Fruit fly (Drosophila melanogaster) whole organism, embryonic: Measurements from ENCODE around the gene CG14406.

Experiments used
- Awh ChIP-seq: fragments of 200-800 bp; sonication (Bioruptor generic); IDR thresholded peaks from 2 replicates; pipeline ENCODE4, ENCODE4 v1.3.6; 2022; ENCODE audit warnings: missing biosample characterization, missing genetic modification characterization
- CG10274 ChIP-seq: fragments of 200-800 bp; sonication (Bioruptor generic); optimal IDR thresholded peaks from 3 replicates; lab custom pipeline; 2017; ENCODE audit warnings: missing biosample characterization, mild to moderate bottlenecking, missing genetic modification characterization
- CG10431 ChIP-seq: fragments of 200-800 bp; sonication (Bioruptor generic); optimal IDR thresholded peaks from 3 replicates; lab custom pipeline; 2018; ENCODE audit warnings: missing biosample characterization, mild to moderate bottlenecking, missing genetic modification characterization
- CG11093 ChIP-seq: fragments of 200-800 bp; sonication (Bioruptor generic); IDR thresholded peaks from 3 replicates; pipeline ENCODE4 v1.3.6; 2022; ENCODE audit warnings: missing biosample characterization, missing genetic modification characterization
- CG11247 ChIP-seq: fragments of 200-800 bp; sonication (Bioruptor generic); IDR thresholded peaks from 2 replicates; pipeline ENCODE4 v1.3.6; 2022; ENCODE audit warnings: missing biosample characterization, missing genetic modification characterization
- CG11398 ChIP-seq: fragments of 200-800 bp; sonication (Bioruptor generic); optimal IDR thresholded peaks from 2 replicates; lab custom pipeline; 2016; ENCODE audit warnings: missing biosample characterization, missing genetic modification characterization
- CG11504 ChIP-seq: fragments of 200-800 bp; sonication (Bioruptor generic); optimal IDR thresholded peaks from 3 replicates; lab custom pipeline; 2019; ENCODE audit warnings: missing biosample characterization, mild to moderate bottlenecking, missing genetic modification characterization, moderate library complexity
- CG11695 ChIP-seq: fragments of 200-800 bp; sonication (Bioruptor generic); IDR thresholded peaks from 3 replicates; pipeline ENCODE4 v1.3.6; 2022; ENCODE audit warnings: missing biosample characterization, missing genetic modification characterization
- CG12659 ChIP-seq: fragments of 200-800 bp; sonication (Bioruptor generic); optimal IDR thresholded peaks from 3 replicates; lab custom pipeline; 2017; ENCODE audit warnings: mild to moderate bottlenecking, missing biosample characterization, missing genetic modification reagents, missing genetic modification characterization
- CG15269 ChIP-seq: fragments of 200-800 bp; sonication (Bioruptor generic); optimal IDR thresholded peaks from 2 replicates; lab custom pipeline; 2018; ENCODE audit warnings: missing biosample characterization, mild to moderate bottlenecking, missing genetic modification characterization, moderate library complexity
- CG15479 ChIP-seq: fragments of 200-800 bp; sonication (Bioruptor generic); optimal IDR thresholded peaks from 3 replicates; lab custom pipeline; 2019; ENCODE audit warnings: missing biosample characterization, mild to moderate bottlenecking, missing genetic modification characterization, moderate library complexity
- CG17186 ChIP-seq: fragments of 200-800 bp; sonication (Bioruptor generic); optimal IDR thresholded peaks from 3 replicates; lab custom pipeline; 2017; ENCODE audit warnings: missing biosample characterization, missing genetic modification reagents, missing genetic modification characterization
- CG3065 ChIP-seq: fragments of 200-800 bp; sonication (Bioruptor generic); optimal IDR thresholded peaks from 2 replicates; lab custom pipeline; 2016; ENCODE audit warnings: missing biosample characterization, missing genetic modification characterization
- CG32767 ChIP-seq: fragments of 200-800 bp; sonication (Bioruptor generic); IDR thresholded peaks from 2 replicates; pipeline ENCODE4 v1.3.6; 2022; ENCODE audit warnings: missing biosample characterization, missing genetic modification characterization
- CG3281 ChIP-seq: fragments of 200-800 bp; sonication (Bioruptor generic); optimal IDR thresholded peaks from 3 replicates; lab custom pipeline; 2017; ENCODE audit warnings: missing biosample characterization, mild to moderate bottlenecking, missing genetic modification characterization
- CG4328 ChIP-seq: fragments of 200-800 bp; sonication (Bioruptor generic); optimal IDR thresholded peaks from 3 replicates; lab custom pipeline; 2017; ENCODE audit warnings: missing biosample characterization, missing genetic modification reagents, missing genetic modification characterization
- CG5180 ChIP-seq: fragments of 200-800 bp; sonication (Bioruptor generic); optimal IDR thresholded peaks from 3 replicates; lab custom pipeline; 2017; ENCODE audit warnings: missing biosample characterization, missing genetic modification characterization, mild to moderate bottlenecking, moderate library complexity, missing genetic modification reagents
- CG7372 ChIP-seq: fragments of 200-800 bp; sonication (Bioruptor generic); IDR thresholded peaks from 2 replicates; pipeline ENCODE4 v1.3.6; 2022; ENCODE audit warnings: missing biosample characterization, missing genetic modification characterization
- Doc2 ChIP-seq: fragments of 200-800 bp; sonication (Bioruptor generic); IDR thresholded peaks from 2 replicates; pipeline ENCODE4 v1.3.6; 2022; ENCODE audit warnings: missing biosample characterization, missing genetic modification characterization
- E2f1 ChIP-seq: fragments of 200-800 bp; sonication (Bioruptor generic); IDR thresholded peaks from 2 replicates; pipeline ENCODE4 v1.3.6; 2022; ENCODE audit warnings: missing biosample characterization, missing genetic modification characterization
- Ets65A ChIP-seq: fragments of 200-800 bp; sonication (Bioruptor generic); peaks from one replicate; lab custom pipeline; 2016; ENCODE audit warnings: missing biosample characterization, missing genetic modification characterization
- Gsc ChIP-seq: fragments of 200-800 bp; sonication (Bioruptor generic); IDR thresholded peaks from 2 replicates; pipeline ENCODE4 v1.3.6; 2022; ENCODE audit warnings: missing biosample characterization, missing genetic modification characterization
- HLH54F ChIP-seq: fragments of 200-800 bp; sonication (Bioruptor generic); optimal IDR thresholded peaks from 3 replicates; lab custom pipeline; 2016; ENCODE audit warnings: missing biosample characterization, missing genetic modification characterization
- Hr39 ChIP-seq: fragments of >200 bp; optimal IDR thresholded peaks from 2 replicates; lab custom pipeline; 2017
- MTF-1 ChIP-seq: fragments of 200-800 bp; sonication (Bioruptor generic); optimal IDR thresholded peaks from 2 replicates; lab custom pipeline; 2018; ENCODE audit warnings: missing biosample characterization, mild to moderate bottlenecking, missing genetic modification characterization, borderline replicate concordance
- PHDP ChIP-seq: fragments of 200-800 bp; sonication (Bioruptor generic); optimal IDR thresholded peaks from 3 replicates; lab custom pipeline; 2018; ENCODE audit warnings: missing biosample characterization, mild to moderate bottlenecking, missing genetic modification characterization, moderate library complexity
- Stat92E ChIP-seq, 3 experiments: fragments of >200 bp in 2 of 3; fragments of 200-800 bp in 1 of 3; sonication (Bioruptor generic) in 1 of 3; optimal IDR thresholded peaks; 2 replicates each; lab custom pipeline; 2017 to 2019; ENCODE audit warnings: missing biosample characterization in 3 of 3, missing genetic modification characterization in 3 of 3, mild to moderate bottlenecking in 1 of 3, moderate library complexity in 1 of 3
- Tbp ChIP-seq: fragments of >200 bp; optimal IDR thresholded peaks from 2 replicates; lab custom pipeline; 2018; ENCODE audit warnings: missing biosample characterization, missing genetic modification characterization
- abd-A ChIP-seq: fragments of 200-800 bp; sonication (Bioruptor generic); optimal IDR thresholded peaks from 3 replicates; lab custom pipeline; 2019; ENCODE audit warnings: missing biosample characterization, mild to moderate bottlenecking, missing genetic modification characterization, moderate library complexity
- amos ChIP-seq: fragments of 200-800 bp; sonication (Bioruptor generic); IDR thresholded peaks from 2 replicates; pipeline ENCODE4 v1.3.6; 2022; ENCODE audit warnings: missing biosample characterization, missing genetic modification characterization; ENCODE audit not compliant: partially characterized antibody
- ap ChIP-seq: fragments of 200-800 bp; sonication (Bioruptor generic); IDR thresholded peaks from 2 replicates; pipeline ENCODE4 v1.3.6; 2022; ENCODE audit warnings: missing biosample characterization, missing genetic modification characterization
- ase ChIP-seq: fragments of 200-800 bp; sonication (Bioruptor generic); IDR thresholded peaks from 3 replicates; pipeline ENCODE4 v1.3.6; 2022; ENCODE audit warnings: missing biosample characterization, missing genetic modification characterization
- cas ChIP-seq: fragments of 200-800 bp; sonication (Bioruptor generic); IDR thresholded peaks from 2 replicates; pipeline ENCODE4 v1.3.6; 2022; ENCODE audit warnings: missing biosample characterization, missing genetic modification characterization
- croc ChIP-seq: fragments of 200-800 bp; sonication (Bioruptor generic); conservative IDR thresholded peaks from 3 replicates; pipeline ENCODE4 v1.3.6; 2022; ENCODE audit warnings: missing biosample characterization, missing genetic modification characterization
- crp ChIP-seq, 2 experiments: fragments of 200-800 bp; sonication (Bioruptor generic); optimal IDR thresholded peaks; 2 replicates in 1 of 2; 3 replicates in 1 of 2; lab custom pipeline; 2017; ENCODE audit warnings: missing biosample characterization in 2 of 2, missing genetic modification characterization in 2 of 2, mild to moderate bottlenecking in 1 of 2, moderate library complexity in 1 of 2
- dati ChIP-seq: fragments of 200-800 bp; sonication (Bioruptor generic); IDR thresholded peaks from 2 replicates; pipeline ENCODE4 v1.3.6; 2022; ENCODE audit warnings: missing biosample characterization, missing genetic modification characterization
- disco-r ChIP-seq: fragments of 200-800 bp; sonication (Bioruptor generic); optimal IDR thresholded peaks from 2 replicates; lab custom pipeline; 2016; ENCODE audit warnings: missing biosample characterization, missing genetic modification characterization
- esg ChIP-seq: fragments of 200-800 bp; sonication (Bioruptor generic); conservative IDR thresholded peaks from 2 replicates; pipeline ENCODE4 v1.3.6; 2022; ENCODE audit warnings: missing biosample characterization, missing genetic modification characterization
- fd3F ChIP-seq: fragments of 200-800 bp; sonication (Bioruptor generic); optimal IDR thresholded peaks from 2 replicates; lab custom pipeline; 2018; ENCODE audit warnings: missing biosample characterization, mild to moderate bottlenecking, missing genetic modification characterization, moderate library complexity
- ftz-f1 ChIP-seq: fragments of 200-800 bp; sonication (Bioruptor generic); optimal IDR thresholded peaks from 2 replicates; lab custom pipeline; 2016; ENCODE audit warnings: missing biosample characterization, missing genetic modification characterization
- lmd ChIP-seq: fragments of 200-800 bp; sonication (Bioruptor generic); IDR thresholded peaks from 2 replicates; pipeline ENCODE4 v1.3.6; 2022; ENCODE audit warnings: missing biosample characterization, missing genetic modification characterization
- maf-S ChIP-seq: fragments of 200-800 bp; sonication (Bioruptor generic); optimal IDR thresholded peaks from 2 replicates; lab custom pipeline; 2016; ENCODE audit warnings: missing biosample characterization, missing genetic modification characterization
- pb ChIP-seq: fragments of 200-800 bp; sonication (Bioruptor generic); optimal IDR thresholded peaks from 3 replicates; lab custom pipeline; 2016; ENCODE audit warnings: missing biosample characterization, missing genetic modification characterization
- peb ChIP-seq: fragments of 200-800 bp; sonication (Bioruptor generic); IDR thresholded peaks from 2 replicates; pipeline ENCODE4 v1.3.6; 2022; ENCODE audit warnings: missing biosample characterization, missing genetic modification characterization
- sug ChIP-seq: fragments of 200-800 bp; optimal IDR thresholded peaks from 2 replicates; lab custom pipeline; 2019; ENCODE audit warnings: missing biosample characterization, mild to moderate bottlenecking, missing genetic modification characterization, moderate library complexity
- tx ChIP-seq: fragments of 200-800 bp; sonication (Bioruptor generic); optimal IDR thresholded peaks from 2 replicates; lab custom pipeline; 2016; ENCODE audit warnings: missing biosample characterization, missing genetic modification characterization
- vnd ChIP-seq: fragments of 200-800 bp; sonication (Bioruptor generic); IDR thresholded peaks from 3 replicates; pipeline ENCODE4 v1.3.6; 2022; ENCODE audit warnings: missing biosample characterization, missing genetic modification characterization; ENCODE audit not compliant: partially characterized antibody

Gene CG14406

dm6 chrX:14952845-14953720 lies 42.4 kb upstream of the CG14406 start, which contains the start of gene pdgy (continued):
- no peak for TF ChIP-seq Doc2 (GFP tag; lab: Robert Waterston, UW)
- TF ChIP-seq amos = no peak
- TF ChIP-seq lmd (GFP tag; lab: Robert Waterston, UW) = no peak
- TF ChIP-seq CG10431 (GFP tag; lab: Kevin White, UChicago) = peak; percentile 40
- no peak for TF ChIP-seq CG3281 (GFP tag; lab: Kevin White, UChicago)
- TF ChIP-seq esg (GFP tag; lab: Robert Waterston, UW) = no peak
- TF ChIP-seq disco-r (GFP tag; lab: Kevin White, UChicago) = no peak
- no peak for TF ChIP-seq cas
- no peak for TF ChIP-seq croc (GFP tag; lab: Robert Waterston, UW)
- no peak for TF ChIP-seq CG11398 (GFP tag; lab: Kevin White, UChicago)
- TF ChIP-seq abd-A = peak; percentile 60
- TF ChIP-seq fd3F = no peak
- TF ChIP-seq Awh = peak; percentile 5; the same call in 1 of the 2 replicates
- TF ChIP-seq peb (GFP tag; lab: Robert Waterston, UW) = no peak
- TF ChIP-seq ap (GFP tag; lab: Robert Waterston, UW) = no peak
- peak; percentile 15 for TF ChIP-seq sug (tag; lab: Kevin White, UChicago)
- TF ChIP-seq HLH54F = no peak
- no peak for TF ChIP-seq crp (GFP tag; optimal IDR thresholded peaks at IDR 0.05; lab: Kevin White, UChicago)
- no peak for TF ChIP-seq ase (GFP tag; lab: Robert Waterston, UW)
- no peak for TF ChIP-seq tx

dm6 chrX:14952097-14952844 lies 41.6 kb upstream of the CG14406 start:
- TF ChIP-seq CG11247 (GFP tag; lab: Robert Waterston, UW) (no peak), CG7372 (no peak), peb (GFP tag; lab: Robert Waterston, UW) (no peak; the same call in 1 of the 2 replicates), CG11398 (GFP tag; lab: Kevin White, UChicago) (peak; percentile 9), Hr39 (no peak), Stat92E (GFP tag; optimal IDR thresholded peaks at IDR 0.05; lab: Kevin White, UChicago) (no peak), CG15269 (tag; lab: Kevin White, UChicago) (peak; percentile 14), CG32767 (GFP tag; lab: Robert Waterston, UW) (no peak), CG5180 (no peak), MTF-1 (GFP tag; lab: Kevin White, UChicago) (no peak), Ets65A (GFP tag; lab: Kevin White, UChicago) (no peak), vnd (no peak), CG12659 (GFP tag; lab: Kevin White, UChicago) (peak; percentile 39), CG17186 (GFP tag; lab: Kevin White, UChicago) (peak; percentile 21), CG4328 (no peak), dati (GFP tag; lab: Robert Waterston, UW) (no peak), CG11504 (tag; lab: Kevin White, UChicago) (peak; percentile 71), CG15479 (peak; percentile 16), CG11093 (GFP tag; lab: Robert Waterston, UW) (no peak), CG3065 (GFP tag; lab: Kevin White, UChicago) (no peak), esg (GFP tag; lab: Robert Waterston, UW) (no peak; the same call in 1 of the 2 replicates), ase (GFP tag; lab: Robert Waterston, UW) (no peak), E2f1 (GFP tag; lab: Robert Waterston, UW) (peak; percentile 33; the same call in 1 of the 2 replicates), pb (GFP tag; lab: Kevin White, UChicago) (no peak), ftz-f1 (no peak), CG10274 (GFP tag; lab: Kevin White, UChicago) (no peak), maf-S (GFP tag; lab: Kevin White, UChicago) (no peak), PHDP (tag; lab: Kevin White, UChicago) (peak; percentile 27), Tbp (GFP tag; lab: Kevin White, UChicago) (no peak), Gsc (no peak), CG11695 (GFP tag; lab: Robert Waterston, UW) (no peak)
